Fruit fly (Drosophila melanogaster): ENCODE results near the gene Sec23.

Gene Sec23

DNA sequence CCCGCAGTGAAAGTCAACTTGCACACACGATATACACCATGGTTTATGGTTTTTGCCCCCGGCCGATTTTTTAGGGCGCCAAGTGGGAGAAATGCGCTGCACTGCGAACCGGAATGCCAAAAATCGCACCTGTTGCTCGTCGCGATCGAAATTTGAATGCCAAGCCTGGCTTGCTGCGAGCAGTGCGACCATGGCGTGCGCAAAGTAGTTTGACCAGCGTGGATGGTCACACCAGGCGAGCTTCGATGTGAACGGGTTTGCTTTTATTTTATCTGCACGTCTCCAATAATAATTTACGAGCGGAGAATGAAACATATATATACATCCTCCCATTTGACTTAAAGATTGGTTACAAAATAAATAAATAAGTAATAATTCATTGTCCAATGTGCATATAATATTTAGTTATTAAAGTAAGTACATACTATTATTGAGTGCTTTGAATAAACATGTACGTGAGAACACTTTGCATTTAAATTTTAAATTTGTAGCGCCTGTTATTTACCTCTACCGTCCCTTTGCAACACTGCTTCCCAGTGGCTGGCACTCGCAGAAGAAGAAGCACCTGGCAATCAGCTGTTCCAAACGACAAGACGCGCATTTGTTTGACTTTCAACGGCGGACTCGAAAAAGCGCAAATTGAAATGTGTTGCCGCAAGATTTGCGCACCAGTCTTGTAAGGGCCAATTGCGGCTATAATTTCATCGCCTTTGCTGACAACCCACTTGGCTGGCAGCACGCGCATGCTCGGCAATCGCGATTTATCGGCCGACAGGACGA lies 36.6 kb downstream of the Sec23 start, which contains the start of the genes Rab23 and plx:
TSS of gene Rab23 (minus strand) at position 166 of the 780 bp plus-strand sequence.
TSS of gene plx (plus strand) at position 587 of the 780 bp plus-strand sequence.
- no peak for TF ChIP-seq noc (tag; optimal IDR thresholded peaks at IDR 0.05)

DNA sequence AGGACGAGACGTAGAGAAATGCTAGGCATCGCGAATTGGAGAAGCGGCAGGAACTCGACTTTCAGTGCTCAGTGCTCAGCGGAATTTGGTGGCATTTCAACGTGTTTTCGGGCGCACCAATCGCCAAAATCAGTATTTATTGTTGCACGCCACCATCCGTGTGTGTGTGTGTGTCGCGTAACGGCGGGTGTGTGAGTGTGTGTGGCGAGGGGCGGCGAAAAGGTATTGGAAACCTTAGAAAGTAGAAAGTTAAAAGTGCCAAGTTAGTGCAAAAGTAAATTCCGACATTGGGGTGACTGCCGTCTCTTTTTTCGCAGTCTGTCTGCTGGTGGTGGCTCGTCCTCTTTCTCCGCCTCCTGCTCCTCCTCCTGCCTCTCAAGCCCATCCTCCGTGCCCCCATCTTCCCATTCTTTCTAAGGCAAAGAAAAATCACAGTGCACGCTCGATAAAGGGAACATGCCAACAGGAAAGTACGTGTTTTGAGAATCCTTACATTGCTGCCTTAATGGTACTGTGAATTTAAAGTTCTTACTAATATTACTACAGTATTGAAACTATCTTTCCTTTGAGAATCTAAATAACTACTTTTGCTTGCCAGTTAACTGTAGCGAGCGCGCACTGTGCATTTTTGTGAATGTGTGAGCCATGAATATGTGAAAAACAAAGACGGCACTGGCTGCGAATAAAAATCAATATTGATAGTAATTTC lies 37.3 kb downstream of the Sec23 start:
- TF ChIP-seq noc (tag; optimal IDR thresholded peaks at IDR 0.05): no peak

DNA sequence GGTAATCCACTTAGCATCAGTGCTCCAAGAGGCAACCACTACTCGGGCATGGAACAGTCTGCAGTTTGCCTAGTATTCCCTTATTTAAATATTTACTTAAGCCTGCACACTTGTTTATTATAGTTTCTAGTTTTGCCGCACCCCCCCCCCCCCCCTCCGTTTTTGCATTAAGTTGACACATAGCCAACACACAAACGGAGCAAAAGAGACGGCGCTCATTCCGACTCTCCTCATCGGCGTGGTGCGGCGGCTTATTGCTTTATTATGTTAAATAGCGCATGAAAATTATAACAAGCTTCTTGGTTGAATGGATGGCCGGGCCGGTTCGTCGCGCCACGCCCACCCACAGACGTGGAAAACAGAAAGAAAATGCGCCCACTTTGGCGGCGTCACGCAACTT lies 40.8 kb downstream of the Sec23 start:
- no peak for TF ChIP-seq noc (tag; optimal IDR thresholded peaks at IDR 0.05)

DNA sequence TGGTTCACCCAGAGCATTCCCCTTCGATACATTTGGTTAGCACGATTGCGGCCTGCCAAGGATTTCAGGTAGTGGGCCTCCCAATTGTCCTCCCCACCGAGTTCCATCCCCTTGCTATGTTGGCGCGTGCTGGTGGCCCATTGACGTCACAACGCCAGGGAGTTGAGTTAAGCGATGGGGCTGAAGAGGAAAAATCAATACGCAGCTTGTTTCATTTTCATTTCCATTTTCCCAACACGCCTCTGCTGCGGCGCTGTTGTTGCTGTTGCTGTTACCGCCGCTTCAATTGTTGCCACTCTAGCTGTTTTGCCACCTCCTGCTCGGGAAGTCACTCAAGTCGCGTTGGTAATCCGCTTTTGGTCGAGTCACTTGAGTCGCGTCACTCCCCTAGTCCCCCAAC lies 42.2 kb downstream of the Sec23 start:
- TF ChIP-seq noc (tag; optimal IDR thresholded peaks at IDR 0.05): no peak

DNA sequence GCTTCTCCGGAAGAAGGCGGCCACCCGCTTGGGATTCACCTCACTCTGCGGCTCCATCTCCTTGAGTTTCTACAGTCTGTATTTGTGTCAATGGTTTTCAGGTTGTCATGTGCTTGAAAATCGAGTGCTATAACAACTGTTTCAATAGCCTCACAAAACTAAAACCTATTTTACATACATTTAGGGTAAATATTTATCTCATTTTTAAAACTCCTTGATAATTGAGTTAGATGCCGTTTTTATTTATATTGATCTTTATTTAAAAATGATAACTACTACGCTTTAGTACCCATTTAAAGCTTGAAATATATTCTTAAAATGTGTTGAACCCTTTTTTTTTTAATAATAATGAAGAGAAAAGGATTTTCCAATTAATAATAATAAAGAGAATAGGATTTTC lies 44.3 kb downstream of the Sec23 start, which contains the start of gene CG2104:
TSS of gene CG2104 (minus strand) at position 101 of the 400 bp plus-strand sequence.
- TF ChIP-seq noc (tag; optimal IDR thresholded peaks at IDR 0.05): no peak

DNA sequence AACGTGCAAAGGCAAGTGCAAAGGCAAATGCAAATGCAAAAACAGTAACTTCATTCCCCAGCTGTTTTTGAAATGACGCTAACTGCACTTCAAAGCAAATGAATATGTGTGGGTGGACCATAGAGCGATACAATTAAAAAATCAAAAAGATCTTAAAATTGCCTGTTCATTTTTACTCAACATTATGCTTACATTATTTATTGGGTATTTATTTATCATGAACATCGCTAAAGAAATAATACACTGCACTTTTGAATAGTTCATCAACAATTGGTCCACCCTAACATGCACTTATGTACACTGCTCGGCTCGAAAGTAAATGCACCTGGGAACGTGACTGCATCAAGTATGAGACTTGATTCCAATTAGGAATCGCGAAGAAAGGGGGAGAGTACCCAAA lies 45.6 kb downstream of the Sec23 start:
- no peak for TF ChIP-seq noc (tag; optimal IDR thresholded peaks at IDR 0.05)

DNA sequence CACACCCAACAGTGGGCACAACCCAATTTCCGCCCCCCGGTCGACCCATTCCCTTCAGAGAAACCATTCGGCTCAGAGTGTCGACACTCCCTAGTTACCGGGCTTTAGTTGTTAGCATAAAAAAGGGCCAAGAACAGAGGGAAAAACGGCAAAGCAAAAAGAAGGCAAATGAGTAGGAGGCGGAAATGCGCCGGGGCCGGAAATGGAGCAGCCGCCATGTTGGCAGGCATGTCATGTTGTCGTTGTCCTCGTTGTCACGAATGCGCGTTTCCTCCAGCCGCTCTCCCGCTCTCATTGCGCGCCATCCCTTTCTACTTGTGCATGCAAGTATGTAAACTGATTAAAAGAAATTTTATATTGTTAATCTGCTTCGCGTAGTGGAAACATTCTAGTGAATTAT lies 47.5 kb downstream of the Sec23 start:
- TF ChIP-seq noc (tag; optimal IDR thresholded peaks at IDR 0.05): no peak

DNA sequence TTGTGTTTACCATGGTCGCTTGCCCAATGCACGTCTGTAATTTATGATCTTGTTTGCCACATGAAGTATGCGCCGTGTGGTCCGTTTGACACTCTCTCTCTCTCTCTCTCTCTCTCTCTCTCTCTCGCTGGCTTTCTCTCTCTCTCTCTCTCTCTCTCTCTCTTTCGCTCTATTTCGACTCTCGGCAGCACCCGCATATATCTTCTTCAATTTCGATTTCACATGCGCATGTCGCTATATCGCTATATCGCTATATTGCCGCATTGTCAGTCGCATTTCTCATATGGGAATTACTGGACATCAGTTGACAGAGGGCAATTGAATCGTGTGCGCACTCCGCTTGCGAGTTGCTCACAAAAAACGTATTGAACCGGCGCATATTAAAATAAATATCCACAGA lies 52.2 kb downstream of the Sec23 start:
- TF ChIP-seq noc (tag; optimal IDR thresholded peaks at IDR 0.05): no peak
